Worm (Caenorhabditis elegans) whole organism, mixed stage, embryonic: ENCODE results near the gene W02B3.7.

Experiments
- M03D4.4 ChIP-seq: sonication (generic microtip); optimal IDR thresholded peaks from 2 replicates; lab custom pipeline; 2017; ENCODE audit warnings: mild to moderate bottlenecking, missing genetic modification characterization, missing compliant biosample characterization
- lin-32 ChIP-seq: fragments of 200-800 bp; sonication (Bioruptor generic); optimal IDR thresholded peaks from 2 replicates; lab custom pipeline; 2018; ENCODE audit warnings: mild to moderate bottlenecking, missing genetic modification characterization, missing compliant biosample characterization
- lsy-2 ChIP-seq: fragments of 150-350 bp; optimal IDR thresholded peaks from 2 replicates; lab custom pipeline; 2014; ENCODE audit warnings: missing biosample characterization, missing genetic modification characterization
- snpc-4 ChIP-seq: fragments of 150-350 bp; optimal IDR thresholded peaks from 2 replicates; lab custom pipeline; 2014; ENCODE audit warnings: missing biosample characterization, missing genetic modification characterization
- sptf-1 ChIP-seq: sonication (generic microtip); optimal IDR thresholded peaks from 2 replicates; lab custom pipeline; 2017; ENCODE audit warnings: mild to moderate bottlenecking, missing genetic modification characterization, moderate library complexity, missing compliant biosample characterization

- TF ChIP-seq lsy-2 = no peak
- TF ChIP-seq snpc-4 (tag; lab: Kevin White, UChicago) = no peak
- TF ChIP-seq M03D4.4 (tag; lab: Kevin White, UChicago) = no peak
- TF ChIP-seq lin-32 = no peak
- no peak for TF ChIP-seq sptf-1 (tag; lab: Kevin White, UChicago)
These were observed 8.5 kb downstream of the W02B3.7 start, which contains the start of gene W02B3.4 for ce11 chrIII:683318-683717.
